Fruit fly (Drosophila melanogaster): ENCODE measurements around the gene CG4743.

The CG4743 gene

dm6 chr3R:25680528-25680927 lies at the start of gene CG4743, which contains the start of gene Idh3g (continued):
- TF ChIP-seq Pdp1 (GFP tag; optimal IDR thresholded peaks at IDR 0.05) (peak; percentile 80 to 82), CG2712 (tag; optimal IDR thresholded peaks at IDR 0.05) (peak; percentile 99), tll (GFP tag; optimal IDR thresholded peaks at IDR 0.05) (peak in 1 of 2 experiments; percentile 71), CG18476 (GFP tag; optimal IDR thresholded peaks at IDR 0.05) (peak; percentile 92), luna (GFP tag; optimal IDR thresholded peaks at IDR 0.05) (no peak), prd (optimal IDR thresholded peaks at IDR 0.05) (no peak), prd (GFP tag; IDR thresholded peaks at IDR 0.05) (peak; percentile 97), chm (GFP tag; IDR thresholded peaks at IDR 0.05) (peak; percentile 96), Ada2b (GFP tag; IDR thresholded peaks at IDR 0.05) (peak; percentile 94), CG14014 (GFP tag; IDR thresholded peaks at IDR 0.05) (peak; percentile 96), CG2120 (GFP tag; optimal IDR thresholded peaks at IDR 0.05) (peak; percentile 93), Camta (GFP tag; optimal IDR thresholded peaks at IDR 0.05) (peak; percentile 75), trem (tag; optimal IDR thresholded peaks at IDR 0.05) (peak; percentile 97), fd102C (GFP tag; optimal IDR thresholded peaks at IDR 0.05) (peak; percentile 90), Doc2 (GFP tag; IDR thresholded peaks at IDR 0.05) (no peak; the same call in 1 of the 2 replicates), zfh1 (GFP tag; IDR thresholded peaks at IDR 0.05) (peak; percentile 96), kay (GFP tag; optimal IDR thresholded peaks at IDR 0.05) (peak; percentile 92), tin (GFP tag; optimal IDR thresholded peaks at IDR 0.05) (peak; percentile 96), nmo (GFP tag; optimal IDR thresholded peaks at IDR 0.05) (peak; percentile 98), zen2 (GFP tag; IDR thresholded peaks at IDR 0.05; ENCODE audit: partially characterized antibody) (no peak), CG15073 (GFP tag; optimal IDR thresholded peaks at IDR 0.05) (peak; percentile 58), ind (GFP tag; optimal IDR thresholded peaks at IDR 0.05) (peak; percentile 95), her (GFP tag; optimal IDR thresholded peaks at IDR 0.05) (peak; percentile 54), CG11247 (GFP tag; IDR thresholded peaks at IDR 0.05) (peak; percentile 94), Ets65A (GFP tag) (peak; percentile 92), CG10209 (GFP tag; optimal IDR thresholded peaks at IDR 0.05) (peak; percentile 96), croc (GFP tag; conservative IDR thresholded peaks at IDR 0.05) (peak; percentile 92), HmgD (GFP tag; optimal IDR thresholded peaks at IDR 0.05) (no peak), D (optimal IDR thresholded peaks at IDR 0.05) (no peak), D (GFP tag; optimal IDR thresholded peaks at IDR 0.05) (peak; percentile 95), CG7786 (GFP tag; optimal IDR thresholded peaks at IDR 0.05) (peak; percentile 62), BtbVII (GFP tag; optimal IDR thresholded peaks at IDR 0.05) (peak; percentile 95), gce (GFP tag; IDR thresholded peaks at IDR 0.05) (peak; percentile 92), ATbp (GFP tag; optimal IDR thresholded peaks at IDR 0.05) (peak; percentile 95), CG11695 (GFP tag; IDR thresholded peaks at IDR 0.05) (peak; percentile 98), seq (GFP tag; IDR thresholded peaks at IDR 0.05) (peak; percentile 95), gcm2 (GFP tag; optimal IDR thresholded peaks at IDR 0.05) (peak; percentile 80), gsb (GFP tag; IDR thresholded peaks at IDR 0.05) (peak; percentile 85), CG34224 (GFP tag; IDR thresholded peaks at IDR 0.05; ENCODE audit: partially characterized antibody) (no peak; the same call in 2 of the 3 replicates), CG8478 (optimal IDR thresholded peaks at IDR 0.05) (no peak), CG17568 (GFP tag; optimal IDR thresholded peaks at IDR 0.05) (peak; percentile 96), CG2875 (GFP tag; optimal IDR thresholded peaks at IDR 0.05) (peak; percentile 95), az2 (GFP tag; optimal IDR thresholded peaks at IDR 0.05) (peak; percentile 97), wek (GFP tag; optimal IDR thresholded peaks at IDR 0.05) (peak; percentile 81), CG3065 (GFP tag; optimal IDR thresholded peaks at IDR 0.05) (peak; percentile 88), eyg (GFP tag; optimal IDR thresholded peaks at IDR 0.05) (peak; percentile 24), CG1647 (GFP tag; optimal IDR thresholded peaks at IDR 0.05) (peak; percentile 71), Tbp (GFP tag; optimal IDR thresholded peaks at IDR 0.05) (no peak), CG2199 (GFP tag; IDR thresholded peaks at IDR 0.05) (peak; percentile 82; the same call in 2 of the 3 replicates), HHEX (GFP tag; optimal IDR thresholded peaks at IDR 0.05) (peak; percentile 96), salm (tag; optimal IDR thresholded peaks at IDR 0.05) (peak; percentile 97), CG18764 (GFP tag; optimal IDR thresholded peaks at IDR 0.05) (peak; percentile 94), yki (optimal IDR thresholded peaks at IDR 0.05) (no peak)

All from whole organism, embryonic.